Worm (Caenorhabditis elegans) whole organism, young adult: ENCODE measurements around the gene pqn-2.

ENCODE experiments used
- B0019.2 ChIP-seq: fragments of 200-800 bp; sonication (Bioruptor generic); conservative IDR thresholded peaks from 2 replicates; pipeline ENCODE4 v1.3.6; 2022; ENCODE audit warnings: missing genetic modification reagents, missing genetic modification characterization, missing compliant biosample characterization
- C17E4.6 ChIP-seq: fragments of 200-800 bp; sonication (Bioruptor generic); IDR thresholded peaks from 2 replicates; pipeline ENCODE4 v1.3.6; 2022; ENCODE audit warnings: missing genetic modification reagents, missing genetic modification characterization, missing compliant biosample characterization
- F52B5.7 ChIP-seq: sonication (generic microtip); optimal IDR thresholded peaks from 2 replicates; lab custom pipeline; 2016; ENCODE audit warnings: mild to moderate bottlenecking, missing genetic modification characterization, missing compliant biosample characterization
- F57A8.1 ChIP-seq: fragments of 200-800 bp; sonication (Bioruptor generic); optimal IDR thresholded peaks from 2 replicates; lab custom pipeline; 2018; ENCODE audit warnings: mild to moderate bottlenecking, missing genetic modification characterization, moderate library complexity, missing compliant biosample characterization
- T07F8.4 ChIP-seq: sonication (generic microtip); optimal IDR thresholded peaks from 2 replicates; lab custom pipeline; 2016; ENCODE audit warnings: mild to moderate bottlenecking, missing genetic modification characterization, moderate library complexity, missing compliant biosample characterization
- Y53G8AR.9 ChIP-seq: fragments of 200-800 bp; sonication (Bioruptor generic); conservative IDR thresholded peaks from 2 replicates; pipeline ENCODE4 v1.3.6; 2022; ENCODE audit warnings: missing genetic modification reagents, missing genetic modification characterization, missing compliant biosample characterization
- Y56A3A.18 ChIP-seq: fragments of 200-800 bp; sonication (Bioruptor generic); IDR thresholded peaks from 2 replicates; pipeline ENCODE4 v1.3.6; 2022; ENCODE audit warnings: missing genetic modification reagents, missing genetic modification characterization, missing compliant biosample characterization
- Y67H2A.10 ChIP-seq: fragments of 200-800 bp; sonication (Bioruptor generic); conservative IDR thresholded peaks from 2 replicates; pipeline ENCODE4 v1.3.6; 2022; ENCODE audit warnings: missing genetic modification reagents, missing genetic modification characterization, missing compliant biosample characterization
- Y95B8A.8 ChIP-seq: fragments of 200-800 bp; sonication (Bioruptor generic); IDR thresholded peaks from 2 replicates; pipeline ENCODE4 v1.3.6; 2022; ENCODE audit warnings: missing genetic modification reagents, missing genetic modification characterization, missing compliant biosample characterization
- aptf-2 ChIP-seq: fragments of 200-800 bp; sonication (Bioruptor generic); conservative IDR thresholded peaks from 2 replicates; pipeline ENCODE4 v1.3.6; 2022; ENCODE audit warnings: missing genetic modification reagents, missing genetic modification characterization, missing compliant biosample characterization
- aptf-3 ChIP-seq: fragments of 200-800 bp; sonication (Bioruptor generic); IDR thresholded peaks from 2 replicates; pipeline ENCODE4 v1.3.6; 2022; ENCODE audit warnings: missing genetic modification characterization, missing compliant biosample characterization
- athp-1 ChIP-seq: sonication (generic microtip); optimal IDR thresholded peaks from 2 replicates; lab custom pipeline; 2017; ENCODE audit warnings: mild to moderate bottlenecking, missing genetic modification characterization, missing compliant biosample characterization
- attf-6 ChIP-seq: fragments of 200-800 bp; sonication (Bioruptor generic); IDR thresholded peaks from 2 replicates; pipeline ENCODE4 v1.3.6; 2022; ENCODE audit warnings: missing genetic modification reagents, missing genetic modification characterization, missing compliant biosample characterization
- ceh-27 ChIP-seq: fragments of 200-800 bp; sonication (Bioruptor generic); optimal IDR thresholded peaks from 2 replicates; lab custom pipeline; 2018; ENCODE audit warnings: mild to moderate bottlenecking, missing genetic modification characterization, moderate library complexity, missing compliant biosample characterization
- ceh-40 ChIP-seq: fragments of 200-800 bp; sonication (Bioruptor generic); IDR thresholded peaks from 2 replicates; pipeline ENCODE4 v1.3.6; 2022; ENCODE audit warnings: missing genetic modification characterization, missing compliant biosample characterization
- ceh-58 ChIP-seq: fragments of 200-800 bp; sonication (Bioruptor generic); IDR thresholded peaks from 2 replicates; pipeline ENCODE4 v1.3.6; 2022; ENCODE audit warnings: missing genetic modification characterization, missing compliant biosample characterization
- ceh-79 ChIP-seq: sonication (generic microtip); optimal IDR thresholded peaks from 2 replicates; lab custom pipeline; 2017; ENCODE audit warnings: mild to moderate bottlenecking, missing genetic modification characterization, missing compliant biosample characterization
- die-1 ChIP-seq: sonication (generic microtip); optimal IDR thresholded peaks from 2 replicates; lab custom pipeline; 2016; ENCODE audit warnings: missing genotype, mild to moderate bottlenecking, missing genetic modification characterization, missing compliant biosample characterization
- egl-44 ChIP-seq: fragments of 200-800 bp; sonication (Bioruptor generic); IDR thresholded peaks from 2 replicates; pipeline ENCODE4 v1.3.6; 2022; ENCODE audit warnings: missing genetic modification reagents, missing genetic modification characterization, missing compliant biosample characterization
- egrh-3 ChIP-seq: fragments of 200-800 bp; sonication (Bioruptor generic); IDR thresholded peaks from 2 replicates; pipeline ENCODE4 v1.3.6; 2022; ENCODE audit warnings: missing genetic modification reagents, missing genetic modification characterization, missing compliant biosample characterization
- fkh-3 ChIP-seq: sonication (generic microtip); optimal IDR thresholded peaks from 2 replicates; lab custom pipeline; 2016; ENCODE audit warnings: mild to moderate bottlenecking, missing genetic modification characterization, missing compliant biosample characterization
- gei-17 ChIP-seq: fragments of 200-800 bp; sonication (Bioruptor generic); optimal IDR thresholded peaks from 2 replicates; lab custom pipeline; 2018; ENCODE audit warnings: mild to moderate bottlenecking, missing genetic modification characterization, missing compliant biosample characterization
- hmg-1.2 ChIP-seq: fragments of 200-800 bp; sonication (Bioruptor generic); IDR thresholded peaks from 2 replicates; pipeline ENCODE4 v1.3.6; 2022; ENCODE audit warnings: missing genetic modification reagents, missing genetic modification characterization, missing compliant biosample characterization
- let-526 ChIP-seq: fragments of 200-800 bp; sonication (Bioruptor generic); IDR thresholded peaks from 2 replicates; pipeline ENCODE4 v1.3.6; 2022; ENCODE audit warnings: missing genetic modification reagents, missing genetic modification characterization, missing compliant biosample characterization
- lin-35 ChIP-seq, 3 experiments: fragments of 150-350 bp in 2 of 3; sonication (generic microtip) in 1 of 3; optimal IDR thresholded peaks; 2 replicates each; lab custom pipeline; 2014 to 2018; ENCODE audit warnings: missing biosample characterization in 3 of 3, missing genetic modification characterization in 3 of 3, missing genetic modification reagents in 3 of 3
- lin-54 ChIP-seq: fragments of 200-800 bp; sonication (Bioruptor generic); optimal IDR thresholded peaks from 2 replicates; lab custom pipeline; 2018; ENCODE audit warnings: mild to moderate bottlenecking, missing genetic modification characterization, missing compliant biosample characterization
- lir-1 ChIP-seq: fragments of 200-800 bp; sonication (Bioruptor generic); conservative IDR thresholded peaks from 2 replicates; pipeline ENCODE4 v1.3.6; 2022; ENCODE audit warnings: missing genetic modification reagents, missing genetic modification characterization, missing compliant biosample characterization
- lsy-27 ChIP-seq: sonication (generic microtip); optimal IDR thresholded peaks from 2 replicates; lab custom pipeline; 2017; ENCODE audit warnings: missing genetic modification characterization, mild to moderate bottlenecking, missing compliant biosample characterization, antibody characterized with exemption, missing genotype, borderline replicate concordance; ENCODE audit not compliant: insufficient read depth
- madf-3 ChIP-seq: fragments of 200-800 bp; sonication (Bioruptor generic); IDR thresholded peaks from 2 replicates; pipeline ENCODE4 v1.3.6; 2022; ENCODE audit warnings: missing genetic modification reagents, missing genetic modification characterization, missing compliant biosample characterization
- madf-8 ChIP-seq: fragments of 200-800 bp; sonication (Bioruptor generic); conservative IDR thresholded peaks from 2 replicates; pipeline ENCODE4 v1.3.6; 2022; ENCODE audit warnings: missing genetic modification reagents, missing genetic modification characterization, missing compliant biosample characterization
- mel-28 ChIP-seq: sonication (generic microtip); optimal IDR thresholded peaks from 2 replicates; lab custom pipeline; 2016; ENCODE audit warnings: borderline replicate concordance, mild to moderate bottlenecking, missing genetic modification characterization, missing compliant biosample characterization
- mxl-1 ChIP-seq: sonication (generic microtip); optimal IDR thresholded peaks from 2 replicates; lab custom pipeline; 2016; ENCODE audit warnings: missing genetic modification characterization, missing compliant biosample characterization
- nfya-1 ChIP-seq: sonication (generic microtip); optimal IDR thresholded peaks from 2 replicates; lab custom pipeline; 2017; ENCODE audit warnings: antibody characterized with exemption, missing compliant biosample characterization, missing genetic modification characterization, borderline replicate concordance; ENCODE audit not compliant: insufficient read depth
- nhr-27 ChIP-seq: fragments of 200-800 bp; sonication (Bioruptor generic); optimal IDR thresholded peaks from 2 replicates; lab custom pipeline; 2018; ENCODE audit warnings: mild to moderate bottlenecking, missing genetic modification characterization, moderate library complexity, missing compliant biosample characterization
- nhr-80 ChIP-seq: sonication (generic microtip); optimal IDR thresholded peaks from 2 replicates; lab custom pipeline; 2016; ENCODE audit warnings: missing genetic modification characterization, missing compliant biosample characterization
- nhr-90 ChIP-seq: sonication (generic microtip); optimal IDR thresholded peaks from 2 replicates; lab custom pipeline; 2016; ENCODE audit warnings: missing genotype, mild to moderate bottlenecking, missing genetic modification characterization, missing compliant biosample characterization
- pbrm-1 ChIP-seq: fragments of 200-800 bp; sonication (Bioruptor generic); IDR thresholded peaks from 2 replicates; pipeline ENCODE4 v1.3.6; 2022; ENCODE audit warnings: missing genetic modification reagents, missing genetic modification characterization, missing compliant biosample characterization
- rcor-1 ChIP-seq: fragments of 200-800 bp; sonication (Bioruptor generic); IDR thresholded peaks from 2 replicates; pipeline ENCODE4 v1.3.6; 2022; ENCODE audit warnings: missing genetic modification reagents, missing genetic modification characterization, missing compliant biosample characterization
- repo-1 ChIP-seq: sonication (generic microtip); optimal IDR thresholded peaks from 2 replicates; lab custom pipeline; 2017; ENCODE audit warnings: mild to moderate bottlenecking, missing genetic modification characterization, missing compliant biosample characterization
- rpc-1 ChIP-seq, 2 experiments: fragments of 150-350 bp in 1 of 2; sonication (generic microtip) in 1 of 2; optimal IDR thresholded peaks; 2 replicates each; lab custom pipeline; 2014 to 2018; ENCODE audit warnings: missing biosample characterization in 1 of 2, missing genetic modification characterization in 1 of 2, missing genetic modification reagents in 1 of 2, missing genotype in 1 of 2
- sea-2 ChIP-seq: fragments of 200-800 bp; sonication (Bioruptor generic); IDR thresholded peaks from 2 replicates; pipeline ENCODE4 v1.3.6; 2022; ENCODE audit warnings: missing genetic modification characterization, missing compliant biosample characterization
- somi-1 ChIP-seq: fragments of 200-800 bp; sonication (Bioruptor generic); optimal IDR thresholded peaks from 2 replicates; lab custom pipeline; 2018; ENCODE audit warnings: mild to moderate bottlenecking, missing genetic modification characterization, missing compliant biosample characterization
- tbp1 ChIP-seq: fragments of 200-800 bp; sonication (Bioruptor generic); optimal IDR thresholded peaks from 2 replicates; lab custom pipeline; 2018; ENCODE audit warnings: mild to moderate bottlenecking, missing genetic modification characterization, missing compliant biosample characterization
- unc-130 ChIP-seq: sonication (generic microtip); optimal IDR thresholded peaks from 2 replicates; lab custom pipeline; 2016; ENCODE audit warnings: missing genetic modification reagents, missing genetic modification characterization, missing compliant biosample characterization
- unc-62 ChIP-seq: fragments of 150-350 bp; optimal IDR thresholded peaks from 2 replicates; lab custom pipeline; 2014; ENCODE audit warnings: missing biosample characterization, missing genetic modification reagents, missing genetic modification characterization
- ztf-18 ChIP-seq: sonication (generic microtip); optimal IDR thresholded peaks from 2 replicates; lab custom pipeline; 2016; ENCODE audit warnings: missing genotype, mild to moderate bottlenecking, missing genetic modification characterization, missing compliant biosample characterization
- ztf-22 ChIP-seq: fragments of 200-800 bp; sonication (Bioruptor generic); optimal IDR thresholded peaks from 2 replicates; lab custom pipeline; 2018; ENCODE audit warnings: mild to moderate bottlenecking, missing genetic modification characterization, moderate library complexity, missing compliant biosample characterization
- ztf-6 ChIP-seq: fragments of 200-800 bp; sonication (Bioruptor generic); IDR thresholded peaks from 2 replicates; pipeline ENCODE4 v1.3.6; 2022; ENCODE audit warnings: missing genetic modification reagents, missing genetic modification characterization, missing compliant biosample characterization

The pqn-2 gene

DNA sequence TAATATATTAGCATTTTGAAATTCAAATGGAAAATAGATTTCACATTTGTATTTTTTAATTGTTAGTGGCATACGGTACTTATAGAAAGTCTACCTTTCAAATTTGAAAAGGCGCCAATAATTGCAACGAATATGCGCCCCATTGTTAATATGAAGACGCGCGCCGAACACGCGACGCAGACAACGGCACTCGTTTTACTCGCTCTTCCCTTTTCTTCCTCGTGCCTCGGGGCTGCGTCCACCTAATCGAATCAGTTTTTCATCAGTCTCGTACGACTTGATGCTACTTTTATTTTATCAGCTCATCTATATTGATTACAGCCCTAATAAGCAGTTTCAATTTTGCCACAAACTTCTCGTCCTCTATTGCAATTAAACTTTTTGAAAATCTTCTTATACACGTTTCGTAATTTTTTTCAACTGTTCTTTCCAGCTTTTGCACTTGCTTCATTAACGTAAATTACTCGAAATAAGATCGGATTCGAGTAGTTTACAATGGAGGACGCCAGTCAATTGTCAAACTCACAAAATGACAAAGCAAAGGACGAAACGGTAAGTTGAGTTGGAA, 20.3 kb upstream of the pqn-2 start, which contains the start of gene cash-1 (continued):
- TF ChIP-seq hmg-1.2 (GFP tag; lab: Robert Waterston, UW) (peak; percentile 52; the same call in 1 of the 2 replicates), let-526 (0 out of 2 replicates have a peak, but pooled peaks have one; percentile 55), F52B5.7 (tag; lab: Kevin White, UChicago) (no peak), C17E4.6 (GFP tag; lab: Robert Waterston, UW) (no peak), aptf-2 (GFP tag; lab: Robert Waterston, UW) (no peak), Y56A3A.18 (GFP tag; lab: Robert Waterston, UW) (no peak), sea-2 (no peak), ztf-18 (tag; lab: Kevin White, UChicago) (peak; percentile 51), tbp1 (peak; percentile 53), athp-1 (tag; lab: Kevin White, UChicago) (no peak), mxl-1 (tag; lab: Kevin White, UChicago) (no peak), T07F8.4 (tag; lab: Kevin White, UChicago) (no peak), ceh-79 (tag; lab: Kevin White, UChicago) (no peak), die-1 (tag; lab: Kevin White, UChicago) (no peak), ceh-40 (GFP tag; lab: Robert Waterston, UW) (no peak), madf-8 (peak; percentile 71), ztf-22 (GFP tag; lab: Kevin White, UChicago) (no peak), ztf-6 (GFP tag; lab: Robert Waterston, UW) (no peak), pbrm-1 (GFP tag; lab: Robert Waterston, UW) (peak; percentile 37; the same call in 1 of the 2 replicates), attf-6 (GFP tag; lab: Robert Waterston, UW) (peak; percentile 38; the same call in 1 of the 2 replicates), F57A8.1 (GFP tag; lab: Kevin White, UChicago) (no peak), mel-28 (tag; lab: Kevin White, UChicago) (no peak), ceh-27 (GFP tag; lab: Kevin White, UChicago) (peak; percentile 50), ceh-58 (GFP tag; lab: Robert Waterston, UW) (no peak), lin-54 (GFP tag; lab: Kevin White, UChicago) (peak; percentile 83), Y67H2A.10 (GFP tag; lab: Robert Waterston, UW) (no peak; the same call in 1 of the 2 replicates), nhr-27 (tag; lab: Kevin White, UChicago) (no peak), unc-62 (GFP tag; lab: Kevin White, UChicago) (no peak), unc-130 (GFP tag; lab: Kevin White, UChicago) (no peak), Y53G8AR.9 (no peak), B0019.2 (GFP tag; lab: Robert Waterston, UW) (no peak), Y95B8A.8 (GFP tag; lab: Robert Waterston, UW) (peak; percentile 56; the same call in 1 of the 2 replicates), nhr-80 (tag; lab: Kevin White, UChicago) (peak; percentile 88), lir-1 (GFP tag; lab: Robert Waterston, UW) (no peak), gei-17 (GFP tag; lab: Kevin White, UChicago) (no peak), somi-1 (GFP tag; lab: Kevin White, UChicago) (no peak), lin-35 (GFP tag; optimal IDR thresholded peaks at IDR 0.05; lab: Kevin White, UChicago) (peak in 1 of 3 experiments; percentile 42), fkh-3 (tag; lab: Kevin White, UChicago) (no peak), rpc-1 (optimal IDR thresholded peaks at IDR 0.05; lab: Kevin White, UChicago) (no peak), rpc-1 (tag; optimal IDR thresholded peaks at IDR 0.05; lab: Kevin White, UChicago) (no peak), madf-3 (GFP tag; lab: Robert Waterston, UW) (peak; percentile 99), nhr-90 (tag; lab: Kevin White, UChicago) (no peak), rcor-1 (GFP tag; lab: Robert Waterston, UW) (0 out of 2 replicates have a peak, but pooled peaks have one; percentile 37), egrh-3 (GFP tag; lab: Robert Waterston, UW) (no peak), egl-44 (GFP tag; lab: Robert Waterston, UW) (no peak), aptf-3 (no peak), nfya-1 (tag; lab: Kevin White, UChicago) (no peak), repo-1 (no peak), lsy-27 (tag; lab: Kevin White, UChicago) (peak; percentile 61)
